Worm (Caenorhabditis elegans) whole organism, L1 larva: ENCODE measurements around the gene Y52E8A.1.

Source experiments
- Y116A8C.19 ChIP-seq: sonication (generic microtip); optimal IDR thresholded peaks from 2 replicates; lab custom pipeline; 2016; ENCODE audit warnings: missing compliant biosample characterization, missing genetic modification characterization, borderline replicate concordance
- alr-1 ChIP-seq: fragments of 200-800 bp; sonication (Bioruptor generic); optimal IDR thresholded peaks from 2 replicates; lab custom pipeline; 2018; ENCODE audit warnings: borderline replicate concordance, mild to moderate bottlenecking, missing genetic modification characterization, missing compliant biosample characterization
- blmp-1 ChIP-seq: fragments of 150-350 bp; optimal IDR thresholded peaks from 2 replicates; lab custom pipeline; 2014; ENCODE audit warnings: missing biosample characterization, missing genetic modification characterization
- ces-1 ChIP-seq: fragments of 150-350 bp; optimal IDR thresholded peaks from 2 replicates; lab custom pipeline; 2014; ENCODE audit warnings: missing biosample characterization, missing genetic modification reagents, missing genetic modification characterization
- efl-1 ChIP-seq, 4 experiments: fragments of 150-350 bp; optimal IDR thresholded peaks in 3 of 4; peaks in 1 of 4; 1 replicate in 1 of 4; 2 replicates in 3 of 4; lab custom pipeline; 2014; ENCODE audit warnings: missing biosample characterization in 2 of 4, missing genetic modification characterization in 2 of 4, missing genetic modification reagents in 2 of 4
- elt-2 ChIP-seq: sonication (generic microtip); optimal IDR thresholded peaks from 2 replicates; lab custom pipeline; 2016; ENCODE audit warnings: missing genetic modification characterization, mild to moderate bottlenecking, inconsistent platforms, missing compliant biosample characterization, missing genetic modification reagents
- ets-5 ChIP-seq: fragments of 200-800 bp; sonication (Bioruptor generic); IDR thresholded peaks from 2 replicates; pipeline ENCODE4 v1.3.6; 2022; ENCODE audit warnings: missing genetic modification characterization, missing compliant biosample characterization
- grh-1 ChIP-seq: fragments of 200-800 bp; sonication (Bioruptor generic); IDR thresholded peaks from 2 replicates; pipeline ENCODE4 v1.3.6; 2022; ENCODE audit warnings: missing genetic modification reagents, missing genetic modification characterization, missing compliant biosample characterization
- hlh-4 ChIP-seq: sonication (generic microtip); optimal IDR thresholded peaks from 2 replicates; lab custom pipeline; 2016; ENCODE audit warnings: mild to moderate bottlenecking, missing genetic modification characterization, missing compliant biosample characterization
- irx-1 ChIP-seq: sonication (generic microtip); optimal IDR thresholded peaks from 2 replicates; lab custom pipeline; 2016; ENCODE audit warnings: missing genetic modification characterization, missing compliant biosample characterization
- jun-1 ChIP-seq: fragments of 150-350 bp; optimal IDR thresholded peaks from 2 replicates; lab custom pipeline; 2014; ENCODE audit warnings: missing biosample characterization, missing genetic modification reagents, missing genetic modification characterization
- lin-13 ChIP-seq: fragments of 150-350 bp; optimal IDR thresholded peaks from 2 replicates; lab custom pipeline; 2014; ENCODE audit warnings: missing biosample characterization, missing genetic modification reagents, missing genetic modification characterization
- lin-14 ChIP-seq: fragments of 200-800 bp; sonication (Bioruptor generic); optimal IDR thresholded peaks from 2 replicates; lab custom pipeline; 2018; ENCODE audit warnings: mild to moderate bottlenecking, missing genetic modification characterization, moderate library complexity, missing compliant biosample characterization
- lsy-2 ChIP-seq, 2 experiments: fragments of 150-350 bp; optimal IDR thresholded peaks; 2 replicates each; lab custom pipeline; 2014; ENCODE audit warnings: missing biosample characterization in 2 of 2, missing genetic modification characterization in 2 of 2
- mab-9 ChIP-seq: fragments of 200-800 bp; sonication (Bioruptor generic); IDR thresholded peaks from 2 replicates; pipeline ENCODE4 v1.3.6; 2022; ENCODE audit warnings: missing genetic modification reagents, missing genetic modification characterization, missing compliant biosample characterization
- nhr-19 ChIP-seq: fragments of 200-800 bp; sonication (Bioruptor generic); conservative IDR thresholded peaks from 2 replicates; pipeline ENCODE4 v1.3.6; 2022; ENCODE audit warnings: missing genetic modification characterization, missing compliant biosample characterization
- nhr-20 ChIP-seq: sonication (generic microtip); optimal IDR thresholded peaks from 2 replicates; lab custom pipeline; 2016; ENCODE audit warnings: mild to moderate bottlenecking, missing genetic modification characterization, missing compliant biosample characterization
- nhr-47 ChIP-seq: sonication (generic microtip); optimal IDR thresholded peaks from 2 replicates; lab custom pipeline; 2016; ENCODE audit warnings: mild to moderate bottlenecking, missing genetic modification characterization, moderate library complexity, missing compliant biosample characterization
- nhr-76 ChIP-seq: sonication (generic microtip); optimal IDR thresholded peaks from 2 replicates; lab custom pipeline; 2017; ENCODE audit warnings: missing biosample characterization, missing genetic modification characterization
- nhr-84 ChIP-seq: sonication (generic microtip); optimal IDR thresholded peaks from 2 replicates; lab custom pipeline; 2017; ENCODE audit warnings: missing biosample characterization, missing genetic modification characterization
- nhr-85 ChIP-seq: sonication (generic microtip); peaks from one replicate; lab custom pipeline; 2016; ENCODE audit warnings: missing genetic modification characterization, inconsistent platforms, missing compliant biosample characterization
- nhr-90 ChIP-seq: sonication (generic microtip); optimal IDR thresholded peaks from 2 replicates; lab custom pipeline; 2016; ENCODE audit warnings: mild to moderate bottlenecking, missing genetic modification characterization, missing compliant biosample characterization; ENCODE audit not compliant: poor library complexity
- snpc-4 ChIP-seq: fragments of 150-350 bp; optimal IDR thresholded peaks from 2 replicates; lab custom pipeline; 2014; ENCODE audit warnings: missing biosample characterization, missing genetic modification characterization
- snu-23 ChIP-seq: sonication (generic microtip); optimal IDR thresholded peaks from 2 replicates; lab custom pipeline; 2016; ENCODE audit warnings: missing genetic modification characterization, missing compliant biosample characterization
- sox-4 ChIP-seq: sonication (generic microtip); optimal IDR thresholded peaks from 2 replicates; lab custom pipeline; 2016; ENCODE audit warnings: missing genetic modification characterization, missing compliant biosample characterization
- swsn-7 ChIP-seq: sonication (generic microtip); optimal IDR thresholded peaks from 2 replicates; lab custom pipeline; 2016; ENCODE audit warnings: missing genetic modification characterization, missing compliant biosample characterization
- zip-4 ChIP-seq: fragments of 200-800 bp; sonication (Bioruptor generic); optimal IDR thresholded peaks from 2 replicates; lab custom pipeline; 2018; ENCODE audit warnings: mild to moderate bottlenecking, missing genetic modification characterization, moderate library complexity, missing compliant biosample characterization
- ztf-4 ChIP-seq: fragments of 150-350 bp; optimal IDR thresholded peaks from 2 replicates; lab custom pipeline; 2014; ENCODE audit warnings: missing biosample characterization, missing genetic modification characterization

Gene Y52E8A.1

DNA sequence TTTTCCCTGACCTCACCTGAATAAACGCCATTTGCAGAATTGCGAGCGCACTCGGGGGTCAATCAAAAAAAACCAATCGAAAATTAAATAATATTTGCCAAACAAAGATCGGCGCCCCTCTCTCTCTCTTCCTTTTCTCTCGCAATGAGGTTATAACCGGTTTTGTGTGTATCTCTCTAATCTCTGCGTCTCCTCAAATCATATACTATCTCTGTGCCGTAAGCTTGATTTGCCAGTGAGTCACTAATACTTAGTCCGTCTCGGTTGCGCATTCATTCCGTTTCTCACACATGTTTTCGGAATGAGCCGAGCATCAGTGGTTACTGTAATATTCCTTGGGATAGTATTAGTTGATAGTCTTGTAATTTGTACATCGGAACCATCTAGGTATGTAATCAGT, 40.2 kb downstream of the Y52E8A.1 start:
- TF ChIP-seq jun-1 (tag; lab: Kevin White, UChicago) (peak; percentile 4), nhr-85 (tag; lab: Kevin White, UChicago) (peak; percentile 63), lin-14 (GFP tag; lab: Kevin White, UChicago) (peak; percentile 48), efl-1 (optimal IDR thresholded peaks at IDR 0.05; lab: Kevin White, UChicago) (no peak), efl-1 (GFP tag; optimal IDR thresholded peaks at IDR 0.05 in 1 of 2; lab: Kevin White, UChicago) (peak in 1 of 2 experiments; percentile 87), grh-1 (peak; percentile 96), ets-5 (GFP tag; lab: Robert Waterston, UW) (no peak), swsn-7 (tag; lab: Kevin White, UChicago) (no peak), nhr-20 (tag; lab: Kevin White, UChicago) (peak; percentile 1)

DNA sequence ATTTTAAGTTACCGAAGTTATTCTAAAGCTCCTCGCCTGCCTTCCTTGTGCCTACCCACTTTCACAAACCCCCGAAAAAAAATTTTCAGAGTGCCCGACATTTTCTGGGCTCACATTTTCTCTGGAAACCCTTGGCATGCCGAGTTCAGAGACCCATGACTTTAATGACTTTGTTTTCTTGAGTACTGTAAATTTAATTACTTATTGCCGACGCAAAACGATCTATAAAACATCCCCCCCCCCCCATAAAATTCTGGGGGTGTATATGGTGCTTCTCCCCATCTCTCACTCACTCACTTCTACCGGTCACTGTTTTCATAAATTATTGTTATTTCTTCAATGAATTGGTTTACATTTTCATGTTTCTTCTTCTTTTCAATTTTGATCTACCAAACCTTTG, 46.1 kb downstream of the Y52E8A.1 start, which contains the start of gene try-9:
Gene try-9, plus strand, starts transcription at position 301 of the 400 bp plus-strand sequence.
- TF ChIP-seq nhr-47 (tag; lab: Kevin White, UChicago) (no peak), lin-13 (GFP tag; lab: Kevin White, UChicago) (no peak), nhr-76 (tag; lab: Kevin White, UChicago) (no peak), nhr-19 (no peak), ces-1 (GFP tag; lab: Kevin White, UChicago) (no peak), nhr-90 (no peak), alr-1 (tag; lab: Kevin White, UChicago) (no peak)

DNA sequence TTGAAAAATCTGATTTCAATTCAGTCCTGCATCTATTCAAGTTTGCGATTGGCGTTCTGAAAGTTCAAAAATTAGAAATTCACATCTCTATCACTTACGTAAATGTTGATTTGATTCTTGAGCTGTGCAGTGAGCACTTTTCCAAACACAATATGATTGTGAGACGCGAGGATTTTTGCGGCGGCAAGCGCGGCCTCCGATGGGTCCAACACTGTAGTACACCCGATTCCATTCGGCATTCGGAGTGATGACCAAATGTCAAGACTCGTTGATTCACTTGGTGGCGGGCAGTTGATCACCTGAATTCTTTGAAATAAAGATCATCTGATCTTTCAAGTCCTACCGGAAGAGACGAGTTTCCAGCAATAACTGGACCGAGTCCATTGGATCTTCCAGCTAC, 47.8 kb downstream of the Y52E8A.1 start:
- TF ChIP-seq blmp-1 (tag; lab: Kevin White, UChicago) (no peak), sox-4 (tag; lab: Kevin White, UChicago) (no peak), snu-23 (GFP tag; lab: Kevin White, UChicago) (no peak), swsn-7 (tag; lab: Kevin White, UChicago) (no peak), lsy-2 (tag; optimal IDR thresholded peaks at IDR 0.05; lab: Kevin White, UChicago) (no peak), nhr-19 (no peak), Y116A8C.19 (tag; lab: Kevin White, UChicago) (no peak), zip-4 (GFP tag; lab: Kevin White, UChicago) (no peak), mab-9 (GFP tag; lab: Robert Waterston, UW) (no peak), hlh-4 (tag; lab: Kevin White, UChicago) (no peak), irx-1 (no peak), nhr-90 (no peak), snpc-4 (tag; lab: Kevin White, UChicago) (no peak), elt-2 (tag; lab: Kevin White, UChicago) (no peak), nhr-84 (tag; lab: Kevin White, UChicago) (no peak), ztf-4 (tag; lab: Kevin White, UChicago) (no peak)

DNA sequence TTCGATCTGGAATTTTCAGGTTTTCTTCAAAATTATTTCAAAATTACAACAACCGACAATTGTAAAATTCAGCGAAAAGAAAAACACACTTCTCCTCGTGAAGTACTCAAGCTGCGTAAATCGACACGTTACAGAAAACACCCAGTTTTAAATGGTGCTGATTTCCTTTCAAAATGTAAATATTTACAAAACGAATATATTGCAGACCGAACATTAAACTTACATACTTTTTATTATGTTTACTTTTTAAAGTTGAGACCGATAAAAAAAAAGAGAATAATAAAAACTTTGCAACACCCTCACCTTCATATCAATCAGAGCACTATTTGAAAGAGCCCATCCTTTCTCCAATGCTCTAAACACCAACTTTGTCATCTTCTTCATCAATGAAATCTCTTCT, 49.0 kb downstream of the Y52E8A.1 start:
- TF ChIP-seq ces-1 (GFP tag; lab: Kevin White, UChicago): no peak
- TF ChIP-seq sox-4 (tag; lab: Kevin White, UChicago): no peak
- no peak for TF ChIP-seq lsy-2 (tag; optimal IDR thresholded peaks at IDR 0.05; lab: Kevin White, UChicago)
- TF ChIP-seq snu-23 (GFP tag; lab: Kevin White, UChicago): no peak
- TF ChIP-seq ets-5 (GFP tag; lab: Robert Waterston, UW): no peak
- TF ChIP-seq, all 84 proteins: peak for 0
